Worm (Caenorhabditis elegans) whole organism, L4 larva: ENCODE measurements around the gene henn-1.

Experiments used
- Y5F2A.4 ChIP-seq: fragments of 200-800 bp; sonication (Bioruptor generic); optimal IDR thresholded peaks from 2 replicates; lab custom pipeline; 2018; ENCODE audit warnings: mild to moderate bottlenecking, missing genetic modification characterization, missing compliant biosample characterization
- dpl-1 ChIP-seq: fragments of 150-350 bp; optimal IDR thresholded peaks from 2 replicates; lab custom pipeline; 2014; ENCODE audit warnings: missing biosample characterization, missing genetic modification reagents, missing genetic modification characterization
- fos-1 ChIP-seq: fragments of 150-350 bp; optimal IDR thresholded peaks from 2 replicates; lab custom pipeline; 2014; ENCODE audit warnings: missing biosample characterization, missing genetic modification characterization
- mdl-1 ChIP-seq, 2 experiments: fragments of 150-350 bp in 1 of 2; sonication (generic microtip) in 1 of 2; optimal IDR thresholded peaks; 2 replicates each; lab custom pipeline; 2014 to 2017; ENCODE audit warnings: missing biosample characterization in 2 of 2, missing genetic modification characterization in 2 of 2

- TF ChIP-seq Y5F2A.4 (GFP tag; lab: Kevin White, UChicago) (no peak), dpl-1 (no peak), mdl-1 (tag; optimal IDR thresholded peaks at IDR 0.05; lab: Kevin White, UChicago) (no peak), fos-1 (tag; lab: Kevin White, UChicago) (no peak)
Observed at ce11 chrIII:8237827-8238226, 5.4 kb downstream of the henn-1 start, which contains the start of gene tsp-2.
